Worm (Caenorhabditis elegans) whole organism, L2 larva: ENCODE measurements around the gene nhr-68.

Experiments used
- C34F6.9 ChIP-seq: fragments of 150-350 bp; optimal IDR thresholded peaks from 2 replicates; lab custom pipeline; 2014; ENCODE audit warnings: missing biosample characterization, missing genetic modification characterization
- F13H6.1 ChIP-seq: sonication (generic microtip); optimal IDR thresholded peaks from 2 replicates; lab custom pipeline; 2016; ENCODE audit warnings: missing genetic modification characterization, missing compliant biosample characterization
- R02D3.7 ChIP-seq: fragments of 150-350 bp; optimal IDR thresholded peaks from 2 replicates; lab custom pipeline; 2014; ENCODE audit warnings: missing biosample characterization, missing genetic modification characterization
- Y55F3AM.14 ChIP-seq: fragments of 200-800 bp; sonication (Bioruptor generic); optimal IDR thresholded peaks from 2 replicates; lab custom pipeline; 2018; ENCODE audit warnings: mild to moderate bottlenecking, missing genetic modification characterization, missing compliant biosample characterization
- ZK546.5 ChIP-seq: sonication (generic microtip); optimal IDR thresholded peaks from 2 replicates; lab custom pipeline; 2017; ENCODE audit warnings: missing biosample characterization, missing genetic modification characterization
- alr-1 ChIP-seq: fragments of 150-350 bp; optimal IDR thresholded peaks from 2 replicates; lab custom pipeline; 2014; ENCODE audit warnings: missing biosample characterization, missing genetic modification characterization
- aly-2 ChIP-seq: fragments of 150-350 bp; optimal IDR thresholded peaks from 2 replicates; lab custom pipeline; 2014; ENCODE audit warnings: missing biosample characterization, missing genetic modification characterization
- ama-1 ChIP-seq: fragments of 150-350 bp; optimal IDR thresholded peaks from 2 replicates; lab custom pipeline; 2018; ENCODE audit warnings: inconsistent platforms
- blmp-1 ChIP-seq: sonication (generic microtip); optimal IDR thresholded peaks from 2 replicates; lab custom pipeline; 2017; ENCODE audit warnings: missing genetic modification characterization, mild to moderate bottlenecking, missing compliant biosample characterization, antibody characterized with exemption, moderate library complexity; ENCODE audit not compliant: insufficient read depth
- ceh-82 ChIP-seq: fragments of 150-350 bp; optimal IDR thresholded peaks from 2 replicates; lab custom pipeline; 2014; ENCODE audit warnings: missing biosample characterization, missing genetic modification characterization
- crh-2 ChIP-seq: sonication (generic microtip); optimal IDR thresholded peaks from 2 replicates; lab custom pipeline; 2017; ENCODE audit warnings: missing biosample characterization, missing genetic modification characterization
- egl-27 ChIP-seq: sonication (generic microtip); optimal IDR thresholded peaks from 3 replicates; lab custom pipeline; 2017; ENCODE audit warnings: missing biosample characterization, missing genetic modification reagents, missing genetic modification characterization
- elt-1 ChIP-seq: fragments of 150-350 bp; optimal IDR thresholded peaks from 2 replicates; lab custom pipeline; 2014; ENCODE audit warnings: missing biosample characterization, missing genetic modification characterization
- elt-3 ChIP-seq: sonication (generic microtip); optimal IDR thresholded peaks from 2 replicates; lab custom pipeline; 2017; ENCODE audit warnings: missing biosample characterization, missing genetic modification characterization
- fos-1 ChIP-seq: fragments of 150-350 bp; optimal IDR thresholded peaks from 2 replicates; lab custom pipeline; 2014; ENCODE audit warnings: missing biosample characterization, missing genetic modification characterization
- gmeb-1 ChIP-seq: fragments of 150-350 bp; optimal IDR thresholded peaks from 2 replicates; lab custom pipeline; 2014; ENCODE audit warnings: missing biosample characterization, missing genetic modification characterization
- lin-11 ChIP-seq: fragments of 150-350 bp; sonication (generic microtip); optimal IDR thresholded peaks from 2 replicates; lab custom pipeline; 2014; ENCODE audit warnings: missing biosample characterization, missing genetic modification characterization, inconsistent platforms, mixed read lengths
- lin-13 ChIP-seq: fragments of 150-350 bp; optimal IDR thresholded peaks from 2 replicates; lab custom pipeline; 2014; ENCODE audit warnings: missing biosample characterization, missing genetic modification reagents, missing genetic modification characterization
- lin-39 ChIP-seq: fragments of 150-350 bp; optimal IDR thresholded peaks from 2 replicates; lab custom pipeline; 2014; ENCODE audit warnings: missing biosample characterization, missing genetic modification reagents, missing genetic modification characterization
- lsy-2 ChIP-seq, 2 experiments: fragments of 150-350 bp in 1 of 2; sonication (generic microtip) in 1 of 2; optimal IDR thresholded peaks; 2 replicates each; lab custom pipeline; 2014 to 2017; ENCODE audit warnings: missing biosample characterization in 2 of 2, missing genetic modification characterization in 2 of 2
- mab-5 ChIP-seq: fragments of 150-350 bp; optimal IDR thresholded peaks from 2 replicates; lab custom pipeline; 2014; ENCODE audit warnings: missing biosample characterization, missing genetic modification characterization
- mbf-1 ChIP-seq: sonication (generic microtip); optimal IDR thresholded peaks from 2 replicates; lab custom pipeline; 2017; ENCODE audit warnings: missing biosample characterization, missing genetic modification characterization
- mdl-1 ChIP-seq, 2 experiments: fragments of 150-350 bp in 1 of 2; sonication (generic microtip) in 1 of 2; optimal IDR thresholded peaks; 2 replicates each; lab custom pipeline; 2017; ENCODE audit warnings: missing biosample characterization in 2 of 2, missing genetic modification characterization in 2 of 2
- nhr-10 ChIP-seq: sonication (generic microtip); optimal IDR thresholded peaks from 2 replicates; lab custom pipeline; 2017; ENCODE audit warnings: missing biosample characterization, missing genetic modification characterization
- nhr-11 ChIP-seq: fragments of 150-350 bp; optimal IDR thresholded peaks from 2 replicates; lab custom pipeline; 2014; ENCODE audit warnings: missing biosample characterization, missing genetic modification characterization
- nhr-12 ChIP-seq: fragments of 150-350 bp; optimal IDR thresholded peaks from 2 replicates; lab custom pipeline; 2014; ENCODE audit warnings: missing biosample characterization, missing genetic modification characterization
- nhr-129 ChIP-seq: fragments of 150-350 bp; optimal IDR thresholded peaks from 2 replicates; lab custom pipeline; 2014; ENCODE audit warnings: missing biosample characterization, missing genetic modification characterization
- nhr-21 ChIP-seq: fragments of 150-350 bp; optimal IDR thresholded peaks from 2 replicates; lab custom pipeline; 2014; ENCODE audit warnings: missing biosample characterization, missing genetic modification characterization
- nhr-23 ChIP-seq: fragments of 150-350 bp; optimal IDR thresholded peaks from 2 replicates; lab custom pipeline; 2014; ENCODE audit warnings: missing biosample characterization, missing genetic modification reagents, missing genetic modification characterization
- nhr-237 ChIP-seq: fragments of 150-350 bp; optimal IDR thresholded peaks from 2 replicates; lab custom pipeline; 2014; ENCODE audit warnings: missing biosample characterization, missing genetic modification characterization
- nhr-25 ChIP-seq: fragments of 150-350 bp; sonication (generic microtip); optimal IDR thresholded peaks from 3 replicates; lab custom pipeline; 2014; ENCODE audit warnings: missing biosample characterization, missing genetic modification characterization
- nhr-6 ChIP-seq: fragments of 150-350 bp; optimal IDR thresholded peaks from 2 replicates; lab custom pipeline; 2014; ENCODE audit warnings: missing biosample characterization, missing genetic modification characterization
- nhr-77 ChIP-seq: fragments of 150-350 bp; optimal IDR thresholded peaks from 2 replicates; lab custom pipeline; 2014; ENCODE audit warnings: missing biosample characterization, missing genetic modification characterization
- peb-1 ChIP-seq: fragments of 150-350 bp; optimal IDR thresholded peaks from 2 replicates; lab custom pipeline; 2014; ENCODE audit warnings: missing biosample characterization, missing genetic modification characterization
- sem-4 ChIP-seq: fragments of 150-350 bp; optimal IDR thresholded peaks from 2 replicates; lab custom pipeline; 2014; ENCODE audit warnings: missing biosample characterization, missing genetic modification reagents, missing genetic modification characterization
- sma-3 ChIP-seq: sonication (generic microtip); optimal IDR thresholded peaks from 2 replicates; lab custom pipeline; 2016; ENCODE audit warnings: missing genetic modification reagents, missing genetic modification characterization, missing compliant biosample characterization
- sma-9 ChIP-seq, 2 experiments: fragments of 150-350 bp in 1 of 2; sonication (generic microtip) in 1 of 2; optimal IDR thresholded peaks; 2 replicates each; lab custom pipeline; 2014 to 2016; ENCODE audit warnings: missing genetic modification characterization in 2 of 2, mild to moderate bottlenecking in 1 of 2, missing biosample characterization in 1 of 2, missing compliant biosample characterization in 1 of 2, missing genetic modification reagents in 1 of 2, moderate library complexity in 1 of 2
- unc-39 ChIP-seq: fragments of 150-350 bp; optimal IDR thresholded peaks from 2 replicates; lab custom pipeline; 2014; ENCODE audit warnings: missing biosample characterization, missing genetic modification characterization
- unc-55 ChIP-seq: fragments of 150-350 bp; sonication (generic microtip); optimal IDR thresholded peaks from 3 replicates; lab custom pipeline; 2014; ENCODE audit warnings: missing biosample characterization, missing genetic modification reagents, missing genetic modification characterization
- ztf-1 ChIP-seq: fragments of 200-800 bp; sonication (Bioruptor generic); conservative IDR thresholded peaks from 2 replicates; pipeline ENCODE4 v1.3.6; 2022; ENCODE audit warnings: missing genetic modification characterization, missing compliant biosample characterization
- ztf-11 ChIP-seq: sonication (generic microtip); optimal IDR thresholded peaks from 2 replicates; lab custom pipeline; 2017; ENCODE audit warnings: missing biosample characterization, missing genetic modification characterization
- ztf-4 ChIP-seq: fragments of 150-350 bp; optimal IDR thresholded peaks from 2 replicates; lab custom pipeline; 2014; ENCODE audit warnings: missing biosample characterization, missing genetic modification characterization

Gene nhr-68

DNA sequence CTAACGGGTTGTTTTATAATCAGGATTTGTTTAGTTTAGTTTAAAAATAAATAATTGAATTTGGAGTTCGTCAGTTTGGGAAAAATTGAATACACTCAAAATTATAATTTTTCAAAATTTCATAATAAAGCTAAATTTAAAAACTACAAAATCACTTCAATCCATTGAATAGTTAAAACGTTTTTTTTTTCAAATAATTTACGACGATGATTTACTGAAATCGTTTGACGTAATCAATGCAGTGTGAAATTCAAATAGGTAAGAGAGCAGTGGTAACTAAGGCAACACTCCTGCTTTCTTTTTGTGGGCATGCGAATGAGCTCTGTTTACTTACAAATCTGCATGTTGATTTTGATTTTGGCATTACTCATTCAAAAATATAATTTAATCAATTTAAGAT lies 28.0 kb upstream of the nhr-68 start, which contains the start of gene F38B7.10:
Gene F38B7.10, plus strand, starts transcription at position 301 of the 400 bp plus-strand sequence.
- TF ChIP-seq alr-1 (no peak), lin-39 (no peak), lin-13 (GFP tag; lab: Kevin White, UChicago) (no peak)

DNA sequence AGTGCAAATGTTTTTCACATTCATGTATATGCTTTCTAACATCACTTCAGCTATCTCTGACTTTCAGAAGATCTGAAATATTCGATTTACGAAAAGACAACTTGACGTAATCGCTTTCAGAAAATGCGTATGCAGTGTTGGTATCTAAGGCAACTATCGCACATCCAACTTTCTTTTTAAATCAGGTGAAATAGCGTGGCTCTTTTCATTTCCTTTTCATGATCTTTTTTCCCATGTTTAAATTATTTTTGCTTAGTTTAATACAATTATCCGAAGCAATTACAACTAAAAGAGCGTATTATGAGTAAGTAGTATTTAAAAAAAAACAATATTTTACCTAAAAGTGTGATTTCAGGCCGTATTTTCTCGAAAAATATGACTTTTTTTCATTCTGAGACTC lies 26.4 kb upstream of the nhr-68 start, which contains the start of gene F38B7.11:
Gene F38B7.11, plus strand, starts transcription at position 301 of the 400 bp plus-strand sequence.
- TF ChIP-seq nhr-25 (tag; lab: Kevin White, UChicago) = no peak
- no peak for TF ChIP-seq unc-39
- TF ChIP-seq Y55F3AM.14 (GFP tag; lab: Kevin White, UChicago) = no peak
- TF ChIP-seq fos-1 (tag; lab: Kevin White, UChicago) = no peak
- no peak for TF ChIP-seq sma-3 (GFP tag; lab: Kevin White, UChicago)
- no peak for TF ChIP-seq nhr-6 (tag; lab: Kevin White, UChicago)
- no peak for TF ChIP-seq nhr-21 (tag; lab: Kevin White, UChicago)
- TF ChIP-seq nhr-77 (tag; lab: Kevin White, UChicago) = no peak
- TF ChIP-seq elt-3 (tag; lab: Kevin White, UChicago) = no peak
- TF ChIP-seq R02D3.7 = no peak
- no peak for TF ChIP-seq blmp-1
- no peak for TF ChIP-seq nhr-12 (tag; lab: Kevin White, UChicago)

DNA sequence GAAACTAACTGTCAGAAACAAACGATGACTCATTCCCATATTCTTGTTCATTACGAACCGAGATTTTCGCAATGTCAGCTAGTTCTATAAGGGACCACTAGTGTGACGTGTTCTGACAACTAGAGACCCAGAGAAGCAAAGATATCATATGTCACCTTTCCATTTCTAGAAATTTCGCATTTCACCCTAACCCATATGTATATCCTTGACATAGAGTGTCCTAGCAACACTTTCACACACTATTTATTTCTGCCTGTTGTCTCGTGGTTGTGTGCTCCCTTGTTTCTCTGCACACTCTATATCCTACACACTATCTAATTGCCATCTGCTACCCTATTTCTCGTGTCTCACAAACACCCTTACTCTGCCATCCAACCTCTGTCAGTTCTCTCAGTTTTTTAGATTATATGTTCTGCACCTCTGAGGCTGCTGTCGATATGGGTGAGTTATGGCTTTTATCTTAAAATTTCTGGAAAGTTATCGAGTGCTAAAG lies 24.3 kb upstream of the nhr-68 start, which contains the start of the genes F38B7.17 and F38B7.3:
Gene F38B7.17, minus strand, starts transcription at position 51 of the 493 bp plus-strand sequence.
Gene F38B7.3, plus strand, starts transcription at position 194 of the 493 bp plus-strand sequence.
- TF ChIP-seq lin-11 (tag; lab: Kevin White, UChicago) = no peak
- peak; percentile 69 to 81 for TF ChIP-seq mdl-1 (tag; optimal IDR thresholded peaks at IDR 0.05; lab: Kevin White, UChicago)
- peak; percentile 77 for TF ChIP-seq blmp-1
- TF ChIP-seq ztf-4 = peak; percentile 37
- no peak for TF ChIP-seq ZK546.5 (tag; lab: Kevin White, UChicago)
- no peak for TF ChIP-seq alr-1
- TF ChIP-seq aly-2 (tag; lab: Kevin White, UChicago) = no peak
- peak in 1 of 2 experiments; percentile 70 for TF ChIP-seq lsy-2 (tag; optimal IDR thresholded peaks at IDR 0.05; lab: Kevin White, UChicago)
- TF ChIP-seq nhr-10 (tag; lab: Kevin White, UChicago) = no peak
- TF ChIP-seq F13H6.1 = peak; percentile 64
- TF ChIP-seq lin-13 (GFP tag; lab: Kevin White, UChicago) = peak; percentile 38
- TF ChIP-seq ztf-1 = no peak
- TF ChIP-seq C34F6.9 (tag; lab: Kevin White, UChicago) = peak; percentile 89
- no peak for TF ChIP-seq elt-1 (tag; lab: Kevin White, UChicago)
- TF ChIP-seq nhr-6 (tag; lab: Kevin White, UChicago) = peak; percentile 50
- TF ChIP-seq unc-55 (GFP tag; lab: Kevin White, UChicago) = peak; percentile 44
- no peak for TF ChIP-seq peb-1 (tag; lab: Kevin White, UChicago)
- peak; percentile 56 for TF ChIP-seq fos-1 (tag; lab: Kevin White, UChicago)
- TF ChIP-seq nhr-12 (tag; lab: Kevin White, UChicago) = no peak
- peak; percentile 78 for TF ChIP-seq nhr-25 (tag; lab: Kevin White, UChicago)
- TF ChIP-seq ceh-82 (tag; lab: Kevin White, UChicago) = no peak
- TF ChIP-seq crh-2 (tag; lab: Kevin White, UChicago) = peak; percentile 69
- TF ChIP-seq sem-4 (tag; lab: Kevin White, UChicago) = no peak
- peak; percentile 70 for TF ChIP-seq sma-9 (GFP tag; optimal IDR thresholded peaks at IDR 0.05; lab: Kevin White, UChicago)
- TF ChIP-seq sma-9 (tag; optimal IDR thresholded peaks at IDR 0.05; lab: Kevin White, UChicago) = no peak
- no peak for TF ChIP-seq nhr-237 (tag; lab: Kevin White, UChicago)
- TF ChIP-seq ama-1 (lab: Kevin White, UChicago) = peak; percentile 79
- TF ChIP-seq egl-27 (tag; lab: Kevin White, UChicago) = no peak
- TF ChIP-seq nhr-129 (tag; lab: Kevin White, UChicago) = peak; percentile 85
- peak; percentile 64 for TF ChIP-seq nhr-21 (tag; lab: Kevin White, UChicago)

DNA sequence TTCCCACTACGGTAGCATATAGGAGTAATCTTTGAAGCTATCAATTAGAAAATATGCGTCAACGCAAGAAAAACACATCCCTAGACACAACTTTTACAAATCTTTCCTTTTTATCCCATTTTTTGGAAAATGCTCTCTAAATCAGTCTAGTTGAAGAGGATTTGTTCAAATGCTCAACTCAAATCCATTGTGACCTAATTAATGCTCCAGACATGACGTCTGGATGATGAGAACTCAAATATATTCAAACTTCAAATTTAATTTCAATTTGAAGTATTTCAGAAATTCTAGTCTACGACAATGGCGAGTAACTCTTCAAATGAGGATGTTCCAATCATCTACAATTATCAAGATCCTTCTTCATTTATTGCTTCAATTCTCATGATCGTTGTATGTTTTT lies 20.9 kb upstream of the nhr-68 start, which contains the start of gene srx-85:
Gene srx-85, plus strand, starts transcription at position 301 of the 400 bp plus-strand sequence.
- TF ChIP-seq nhr-25 (tag; lab: Kevin White, UChicago) (no peak), mab-5 (tag; lab: Kevin White, UChicago) (no peak), ZK546.5 (tag; lab: Kevin White, UChicago) (no peak), ztf-1 (no peak), nhr-21 (tag; lab: Kevin White, UChicago) (no peak), mbf-1 (tag; lab: Kevin White, UChicago) (no peak), ztf-4 (no peak), aly-2 (tag; lab: Kevin White, UChicago) (no peak), nhr-23 (tag; lab: Kevin White, UChicago) (no peak), ceh-82 (tag; lab: Kevin White, UChicago) (no peak), ztf-11 (tag; lab: Kevin White, UChicago) (no peak), unc-55 (GFP tag; lab: Kevin White, UChicago) (no peak), elt-1 (tag; lab: Kevin White, UChicago) (no peak), R02D3.7 (no peak), fos-1 (tag; lab: Kevin White, UChicago) (no peak), nhr-11 (no peak), ama-1 (lab: Kevin White, UChicago) (no peak), mdl-1 (tag; optimal IDR thresholded peaks at IDR 0.05; lab: Kevin White, UChicago) (no peak), C34F6.9 (tag; lab: Kevin White, UChicago) (no peak), gmeb-1 (tag; lab: Kevin White, UChicago) (no peak)
